Worm (Caenorhabditis elegans) whole organism, mixed stage, embryonic: Measurements from ENCODE around the gene cyp-31A2.

ENCODE experiments used
- M03D4.4 ChIP-seq: sonication (generic microtip); optimal IDR thresholded peaks from 2 replicates; lab custom pipeline; 2017; ENCODE audit warnings: mild to moderate bottlenecking, missing genetic modification characterization, missing compliant biosample characterization
- blmp-1 ChIP-seq: fragments of 150-350 bp; optimal IDR thresholded peaks from 2 replicates; lab custom pipeline; 2014; ENCODE audit warnings: missing biosample characterization, missing genetic modification characterization
- elt-3 ChIP-seq: fragments of 150-350 bp; optimal IDR thresholded peaks from 2 replicates; lab custom pipeline; 2014; ENCODE audit warnings: missing biosample characterization, missing genetic modification characterization
- nhr-12 ChIP-seq: fragments of 150-350 bp; optimal IDR thresholded peaks from 2 replicates; lab custom pipeline; 2014; ENCODE audit warnings: missing biosample characterization, missing genetic modification characterization
- pha-4 ChIP-seq: fragments of 150-350 bp; optimal IDR thresholded peaks from 2 replicates; lab custom pipeline; 2018; ENCODE audit warnings: missing biosample characterization, missing genetic modification reagents, missing genetic modification characterization
- snpc-4 ChIP-seq: fragments of 150-350 bp; optimal IDR thresholded peaks from 2 replicates; lab custom pipeline; 2014; ENCODE audit warnings: missing biosample characterization, missing genetic modification characterization
- sptf-1 ChIP-seq: sonication (generic microtip); optimal IDR thresholded peaks from 2 replicates; lab custom pipeline; 2017; ENCODE audit warnings: mild to moderate bottlenecking, missing genetic modification characterization, moderate library complexity, missing compliant biosample characterization
- ztf-11 ChIP-seq: fragments of 150-350 bp; optimal IDR thresholded peaks from 2 replicates; lab custom pipeline; 2014; ENCODE audit warnings: missing biosample characterization, missing genetic modification characterization

ce11 chrIV:11379254-11379653 lies 24.5 kb upstream of the cyp-31A2 start, which contains the start of gene fbxb-76:
- TF ChIP-seq nhr-12 = no peak
- TF ChIP-seq pha-4 (tag; lab: Kevin White, UChicago) = no peak
- TF ChIP-seq M03D4.4 (tag; lab: Kevin White, UChicago) = no peak
- TF ChIP-seq snpc-4 (tag; lab: Kevin White, UChicago) = no peak
- TF ChIP-seq ztf-11 (tag; lab: Kevin White, UChicago) = no peak
- no peak for TF ChIP-seq elt-3 (tag; lab: Kevin White, UChicago)
- TF ChIP-seq blmp-1 (tag; lab: Kevin White, UChicago) = no peak
- no peak for TF ChIP-seq sptf-1
